Worm (Caenorhabditis elegans) whole organism, L1 larva: ENCODE measurements around the gene F54F7.2.

ENCODE experiments used
- mdl-1 ChIP-seq, 2 experiments: fragments of 150-350 bp; optimal IDR thresholded peaks; 2 replicates each; lab custom pipeline; 2014 to 2017; ENCODE audit warnings: missing biosample characterization in 2 of 2, missing genetic modification characterization in 2 of 2, inconsistent platforms in 1 of 2
- nhr-237 ChIP-seq: fragments of 150-350 bp; optimal IDR thresholded peaks from 2 replicates; lab custom pipeline; 2014; ENCODE audit warnings: missing biosample characterization, missing genetic modification characterization

DNA sequence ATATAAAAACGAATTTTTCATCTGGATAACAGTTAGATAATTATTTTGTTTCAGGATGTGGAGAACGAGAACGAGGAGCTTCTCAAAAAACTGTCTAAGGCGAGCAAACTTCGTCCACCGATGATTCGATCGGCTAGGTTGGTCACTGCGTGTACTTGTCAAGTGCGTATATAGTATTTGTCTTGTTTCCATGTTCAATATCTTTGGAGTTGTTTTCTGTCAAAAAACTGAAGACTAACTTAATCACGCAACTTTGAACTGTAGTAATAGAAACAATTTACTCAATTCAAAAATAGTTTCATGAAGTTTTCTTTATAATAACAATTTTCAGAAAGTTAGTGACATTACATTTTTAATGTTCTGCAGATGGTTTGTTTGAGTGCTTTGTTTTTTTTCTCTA, 14.8 kb upstream of the F54F7.2 start:
- TF ChIP-seq mdl-1 (tag; optimal IDR thresholded peaks at IDR 0.05; lab: Kevin White, UChicago) (no peak), nhr-237 (tag; lab: Kevin White, UChicago) (no peak)
